Fruit fly (Drosophila melanogaster): ENCODE data around the gene Gk2.

The Gk2 gene

DNA sequence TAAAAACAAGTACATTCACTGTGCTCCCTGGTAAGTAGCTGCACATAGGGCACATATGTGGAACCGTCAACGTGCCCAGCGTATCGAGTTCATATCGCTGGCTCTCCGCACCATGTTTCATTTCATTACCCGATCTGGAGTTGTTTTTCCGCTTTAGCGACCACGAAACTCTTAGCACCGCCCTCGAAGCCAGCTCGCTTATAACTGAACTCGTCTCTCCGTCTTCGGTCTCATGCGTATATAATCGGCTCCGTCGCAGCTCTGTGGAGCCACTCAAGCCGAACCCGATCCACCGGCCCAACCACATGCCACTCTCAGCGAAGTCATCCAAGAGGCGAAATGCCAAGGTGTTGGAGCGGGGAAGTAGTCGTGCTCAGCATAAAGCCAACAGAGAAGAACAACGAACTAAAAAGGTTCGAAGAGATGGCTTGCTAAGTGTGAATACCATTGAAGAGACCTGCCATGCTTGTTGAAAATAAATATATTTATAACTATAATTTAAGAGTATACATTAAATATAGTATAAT is 17.3 kb downstream of the Gk2 start, which contains the start of gene Cht2:
Gene Cht2 (minus strand): TSS at position 477 of the 527 bp plus-strand sequence.
- TF ChIP-seq GATAd (GFP tag; optimal IDR thresholded peaks at IDR 0.05) (no peak), Rel (GFP tag; optimal IDR thresholded peaks at IDR 0.05) (peak; percentile 4), Rel (tag; optimal IDR thresholded peaks at IDR 0.05) (peak; percentile 22), lola (GFP tag; optimal IDR thresholded peaks at IDR 0.05) (no peak), Dif (GFP tag; optimal IDR thresholded peaks at IDR 0.05; ENCODE audit: partially characterized antibody) (peak; percentile 91), dl (GFP tag; optimal IDR thresholded peaks at IDR 0.05; ENCODE audit: insufficient read depth in 1 of 2, partially characterized antibody in 2 of 2) (peak in 1 of 2 experiments; percentile 67), h (GFP tag; optimal IDR thresholded peaks at IDR 0.05) (peak; percentile 38), fru (GFP tag; optimal IDR thresholded peaks at IDR 0.05) (peak; percentile 38), CrebA (GFP tag; optimal IDR thresholded peaks at IDR 0.05; ENCODE audit: borderline replicate concordance) (no peak), Hnf4 (GFP tag; optimal IDR thresholded peaks at IDR 0.05) (no peak), Sp1 (GFP tag; optimal IDR thresholded peaks at IDR 0.05) (peak; percentile 27), Vsx2 (GFP tag; optimal IDR thresholded peaks at IDR 0.05; ENCODE audit: partially characterized antibody) (peak; percentile 86), rgr (GFP tag; optimal IDR thresholded peaks at IDR 0.05) (no peak), br (GFP tag; optimal IDR thresholded peaks at IDR 0.05) (peak; percentile 42)

DNA sequence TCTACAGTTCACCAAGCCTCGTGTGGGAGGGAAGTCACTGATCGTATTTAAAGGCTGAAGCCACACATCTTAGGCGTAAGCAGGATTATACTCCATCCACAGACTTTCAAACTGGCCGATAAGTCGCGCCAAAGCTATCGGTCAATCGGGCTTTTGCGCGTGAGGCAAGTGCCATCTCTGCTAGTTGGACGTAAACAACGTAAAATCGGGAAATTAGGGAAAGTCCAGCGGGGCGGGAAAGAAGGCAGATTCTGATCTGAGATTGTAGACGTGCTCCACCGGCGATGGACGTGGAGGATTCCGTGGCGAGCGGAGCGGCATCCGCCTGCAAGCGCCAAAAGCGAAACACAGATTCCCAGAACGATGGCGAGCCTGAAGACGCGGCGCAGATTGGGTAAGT is 17.9 kb downstream of the Gk2 start, which contains the start of gene CG8001:
Gene CG8001 (plus strand): TSS at position 17 of the 400 bp plus-strand sequence.
- no peak for TF ChIP-seq Dfd (GFP tag; optimal IDR thresholded peaks at IDR 0.05)
- TF ChIP-seq Rel (GFP tag; optimal IDR thresholded peaks at IDR 0.05): no peak
- peak; percentile 86 for TF ChIP-seq Rel (tag; optimal IDR thresholded peaks at IDR 0.05)
- no peak for TF ChIP-seq Hr83 (GFP tag; optimal IDR thresholded peaks at IDR 0.05; ENCODE audit: poor library complexity, severe bottlenecking)

DNA sequence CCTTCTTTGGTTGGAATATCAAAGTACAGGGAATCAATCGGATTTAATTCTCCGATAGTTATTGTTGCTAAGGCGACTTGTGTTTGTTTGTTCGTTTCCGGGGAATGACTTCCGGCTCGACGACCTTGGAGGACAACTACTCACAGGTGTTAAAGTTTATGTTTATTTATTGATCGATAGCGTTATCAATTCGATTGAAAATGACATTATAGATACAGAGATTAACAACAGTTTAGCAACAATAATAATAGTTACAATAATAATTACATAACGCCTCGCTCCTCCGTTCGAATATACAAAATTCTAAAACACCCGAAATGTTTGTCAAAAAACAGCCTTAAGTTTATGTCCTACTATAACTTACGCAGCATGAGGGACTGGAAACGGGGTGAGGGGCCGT is 33.5 kb downstream of the Gk2 start, which contains the start of gene Dhc62B:
Gene Dhc62B (minus strand): TSS at position 101 of the 400 bp plus-strand sequence.
- TF ChIP-seq dl (GFP tag; optimal IDR thresholded peaks at IDR 0.05; ENCODE audit: insufficient read depth in 1 of 2, partially characterized antibody in 2 of 2) (no peak), br (GFP tag; optimal IDR thresholded peaks at IDR 0.05) (no peak), jim (GFP tag; optimal IDR thresholded peaks at IDR 0.05) (no peak), N (GFP tag; optimal IDR thresholded peaks at IDR 0.05) (no peak), rgr (GFP tag; optimal IDR thresholded peaks at IDR 0.05) (no peak), Myc (optimal IDR thresholded peaks at IDR 0.05) (no peak), GATAd (GFP tag; optimal IDR thresholded peaks at IDR 0.05) (no peak), dmrt93B (GFP tag; optimal IDR thresholded peaks at IDR 0.05) (no peak)

DNA sequence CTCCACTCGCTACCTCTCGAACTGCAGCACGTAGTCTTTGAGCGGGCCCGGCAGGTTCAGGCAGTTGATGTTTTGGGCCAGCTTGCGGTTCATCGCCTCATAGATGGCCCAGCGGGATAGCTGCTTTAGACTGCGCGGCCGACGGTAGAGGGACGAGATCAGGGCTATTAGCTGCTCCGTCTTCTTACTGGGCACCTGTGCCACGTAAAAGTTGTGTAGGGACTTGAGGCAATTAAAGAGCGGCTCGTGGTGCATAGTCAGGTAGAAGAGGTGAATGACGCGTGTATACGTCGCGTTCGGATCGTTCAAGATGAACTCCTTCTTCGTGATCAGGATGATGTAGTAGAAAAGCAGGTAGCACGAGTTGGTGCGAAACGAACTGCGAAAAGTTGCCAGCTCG is 34.4 kb downstream of the Gk2 start:
- TF ChIP-seq Hr78 (GFP tag; optimal IDR thresholded peaks at IDR 0.05) (no peak), Vsx2 (GFP tag; optimal IDR thresholded peaks at IDR 0.05; ENCODE audit: partially characterized antibody) (no peak), Mio (GFP tag; optimal IDR thresholded peaks at IDR 0.05) (no peak), Rel (GFP tag; optimal IDR thresholded peaks at IDR 0.05) (no peak), Rel (tag; optimal IDR thresholded peaks at IDR 0.05) (no peak), HLH106 (tag; optimal IDR thresholded peaks at IDR 0.05) (no peak), Dif (GFP tag; optimal IDR thresholded peaks at IDR 0.05; ENCODE audit: partially characterized antibody) (no peak), pan (optimal IDR thresholded peaks at IDR 0.05) (no peak), Hr83 (GFP tag; optimal IDR thresholded peaks at IDR 0.05; ENCODE audit: poor library complexity, severe bottlenecking) (no peak), CrebA (GFP tag; optimal IDR thresholded peaks at IDR 0.05; ENCODE audit: borderline replicate concordance) (no peak), sage (GFP tag; optimal IDR thresholded peaks at IDR 0.05) (no peak), h (GFP tag; optimal IDR thresholded peaks at IDR 0.05) (no peak), tai (GFP tag; optimal IDR thresholded peaks at IDR 0.05) (no peak)

DNA sequence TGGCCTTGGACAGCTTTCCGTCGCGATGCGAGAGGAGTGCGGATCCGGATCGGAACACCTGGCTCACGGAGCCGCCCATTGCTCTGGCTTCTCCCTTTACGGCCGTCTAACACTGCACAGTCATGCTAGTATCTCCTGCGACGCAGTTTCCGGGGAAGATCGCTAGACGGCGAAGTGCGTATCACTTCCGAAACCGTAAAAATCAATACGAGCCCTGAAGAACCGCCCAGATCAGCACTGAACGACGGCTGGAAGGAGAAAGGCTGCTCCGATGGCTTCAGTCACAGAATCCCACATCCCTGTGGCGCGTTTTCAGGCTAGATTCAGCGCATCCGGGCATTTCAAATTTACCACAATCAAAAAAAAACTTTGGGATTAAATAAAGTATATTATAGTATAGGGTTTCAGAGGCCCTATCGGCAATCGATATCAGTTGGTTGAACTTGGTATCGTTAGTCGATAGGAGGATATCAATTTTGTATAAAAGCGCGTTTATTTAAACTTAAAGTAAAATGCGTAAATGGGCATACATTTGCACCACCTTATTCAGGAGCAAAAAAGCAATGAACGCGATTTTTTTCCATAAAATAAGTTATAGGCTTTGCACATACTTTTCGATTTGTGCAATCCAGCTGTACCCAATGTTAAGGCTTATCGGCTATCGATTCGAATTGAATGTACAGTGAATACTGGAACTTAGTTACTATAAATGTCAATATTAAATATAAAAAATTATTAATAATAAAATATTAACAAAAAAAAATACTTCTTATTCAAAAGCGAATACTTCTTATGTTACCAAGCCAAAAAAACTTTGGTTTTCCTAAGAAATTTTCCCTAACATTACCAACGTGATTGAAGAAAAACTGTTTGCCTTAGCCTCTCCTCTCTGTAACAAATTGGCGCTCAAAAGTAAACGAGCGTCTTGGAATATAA is 36.8 kb downstream of the Gk2 start, which contains the start of the genes CG13933 and PolD2:
Gene CG13933 (minus strand): TSS at position 435 of the 936 bp plus-strand sequence.
Gene PolD2 (plus strand): TSS at position 921 of the 936 bp plus-strand sequence.
- peak; percentile 99 for TF ChIP-seq Sp1 (GFP tag; optimal IDR thresholded peaks at IDR 0.05)
- no peak for TF ChIP-seq dl (GFP tag; optimal IDR thresholded peaks at IDR 0.05; ENCODE audit: insufficient read depth in 1 of 2, partially characterized antibody in 2 of 2)
- TF ChIP-seq HLH106 (tag; optimal IDR thresholded peaks at IDR 0.05): peak; percentile 96
- no peak for TF ChIP-seq Jra (GFP tag; optimal IDR thresholded peaks at IDR 0.05)
- TF ChIP-seq sv (GFP tag; optimal IDR thresholded peaks at IDR 0.05): peak; percentile 89
- peak; percentile 84 for TF ChIP-seq dmrt93B (GFP tag; optimal IDR thresholded peaks at IDR 0.05)
- TF ChIP-seq ey (GFP tag; optimal IDR thresholded peaks at IDR 0.05): peak; percentile 93
- TF ChIP-seq psq (GFP tag; optimal IDR thresholded peaks at IDR 0.05): peak; percentile 97
- peak; percentile 46 for TF ChIP-seq Hr83 (GFP tag; optimal IDR thresholded peaks at IDR 0.05; ENCODE audit: poor library complexity, severe bottlenecking)
- TF ChIP-seq rgr (GFP tag; optimal IDR thresholded peaks at IDR 0.05): peak; percentile 99
- peak in 1 of 2 experiments; percentile 98 for TF ChIP-seq foxo (GFP tag; optimal IDR thresholded peaks at IDR 0.05)
- peak; percentile 68 for TF ChIP-seq Mio (GFP tag; optimal IDR thresholded peaks at IDR 0.05)
- TF ChIP-seq CG9705 (GFP tag; optimal IDR thresholded peaks at IDR 0.05): no peak
- TF ChIP-seq N (GFP tag; optimal IDR thresholded peaks at IDR 0.05): no peak
- TF ChIP-seq Myc (optimal IDR thresholded peaks at IDR 0.05): no peak
- no peak for TF ChIP-seq woc (GFP tag; optimal IDR thresholded peaks at IDR 0.05)
- peak; percentile 98 for TF ChIP-seq OdsH (GFP tag; optimal IDR thresholded peaks at IDR 0.05)
- TF ChIP-seq Rel (GFP tag; optimal IDR thresholded peaks at IDR 0.05): peak; percentile 69
- peak; percentile 69 for TF ChIP-seq Rel (tag; optimal IDR thresholded peaks at IDR 0.05)
- TF ChIP-seq CG32264 (GFP tag; optimal IDR thresholded peaks at IDR 0.05): no peak
- peak; percentile 97 for TF ChIP-seq h (GFP tag; optimal IDR thresholded peaks at IDR 0.05)
- TF ChIP-seq fru (GFP tag; optimal IDR thresholded peaks at IDR 0.05): peak; percentile 91
- TF ChIP-seq GATAd (GFP tag; optimal IDR thresholded peaks at IDR 0.05): peak; percentile 87

Measured in whole organism, wandering third instar larva.